Fruit fly (Drosophila melanogaster) whole organism, embryonic: ENCODE data around the gene PIG-U.

Source experiments
- CG1233 ChIP-seq: fragments of 200-800 bp; sonication (Bioruptor generic); optimal IDR thresholded peaks from 4 replicates; lab custom pipeline; 2018; ENCODE audit warnings: missing biosample characterization, mild to moderate bottlenecking, missing genetic modification characterization
- CG12744 ChIP-seq: fragments of 200-800 bp; sonication (Bioruptor generic); optimal IDR thresholded peaks from 2 replicates; lab custom pipeline; 2016; ENCODE audit warnings: missing biosample characterization, missing genetic modification characterization
- CG16813 ChIP-seq: fragments of 200-800 bp; sonication (Bioruptor generic); IDR thresholded peaks from 3 replicates; pipeline ENCODE4 v1.3.6; 2022; ENCODE audit warnings: missing biosample characterization, missing genetic modification characterization; ENCODE audit not compliant: partially characterized antibody
- CG16863 ChIP-seq: fragments of 200-800 bp; sonication (Bioruptor generic); optimal IDR thresholded peaks from 3 replicates; lab custom pipeline; 2016; ENCODE audit warnings: missing biosample characterization, missing genetic modification characterization
- Dip3 ChIP-seq: fragments of 200-800 bp; sonication (Bioruptor generic); optimal IDR thresholded peaks from 3 replicates; lab custom pipeline; 2016; ENCODE audit warnings: missing biosample characterization, missing genetic modification characterization
- Mes4 ChIP-seq: fragments of 200-800 bp; sonication (Bioruptor generic); optimal IDR thresholded peaks from 2 replicates; lab custom pipeline; 2016; ENCODE audit warnings: missing biosample characterization, missing genetic modification characterization
- Oli ChIP-seq: fragments of 200-800 bp; sonication (Bioruptor generic); optimal IDR thresholded peaks from 2 replicates; lab custom pipeline; 2018; ENCODE audit warnings: missing biosample characterization, mild to moderate bottlenecking, missing genetic modification characterization, moderate library complexity
- cwo ChIP-seq: fragments of 200-800 bp; sonication (Bioruptor generic); optimal IDR thresholded peaks from 3 replicates; lab custom pipeline; 2017; ENCODE audit warnings: missing biosample characterization, missing genetic modification characterization, mild to moderate bottlenecking, moderate library complexity, missing genetic modification reagents
- lov ChIP-seq, 2 experiments: fragments of 200-800 bp in 1 of 2; fragments of >200 bp in 1 of 2; sonication (Bioruptor generic) in 1 of 2; IDR thresholded peaks in 1 of 2; optimal IDR thresholded peaks in 1 of 2; 2 replicates in 1 of 2; 3 replicates in 1 of 2; pipeline versions ENCODE4 v1.3.6 to Lab custom; 2017 to 2022; ENCODE audit warnings: missing biosample characterization in 1 of 2, missing genetic modification characterization in 1 of 2
- nom ChIP-seq: fragments of 200-800 bp; sonication (Bioruptor generic); optimal IDR thresholded peaks from 2 replicates; lab custom pipeline; 2017; ENCODE audit warnings: missing biosample characterization, missing genetic modification characterization, mild to moderate bottlenecking, moderate library complexity, missing genetic modification reagents
- otp ChIP-seq: fragments of 200-800 bp; sonication (Bioruptor generic); IDR thresholded peaks from 3 replicates; pipeline ENCODE4, ENCODE4 v1.3.6; 2022; ENCODE audit warnings: missing biosample characterization, missing genetic modification characterization
- pita ChIP-seq: fragments of 200-800 bp; sonication (Bioruptor generic); optimal IDR thresholded peaks from 2 replicates; lab custom pipeline; 2017; ENCODE audit warnings: missing biosample characterization, mild to moderate bottlenecking, missing genetic modification characterization
- prd ChIP-seq, 3 experiments: fragments of >200 bp in 2 of 3; fragments of 200-800 bp in 1 of 3; sonication (Bioruptor generic) in 1 of 3; optimal IDR thresholded peaks in 2 of 3; IDR thresholded peaks in 1 of 3; 2 replicates in 2 of 3; 3 replicates in 1 of 3; pipeline versions ENCODE4 v1.3.6 to Lab custom; 2017 to 2022; ENCODE audit warnings: missing biosample characterization in 1 of 3, missing genetic modification characterization in 1 of 3

- TF ChIP-seq Mes4 (GFP tag; lab: Kevin White, UChicago) (no peak), prd (optimal IDR thresholded peaks at IDR 0.05; lab: Kevin White, UChicago) (no peak), prd (GFP tag; IDR thresholded peaks at IDR 0.05; lab: Robert Waterston, UW) (no peak), cwo (peak; percentile 67), lov (optimal IDR thresholded peaks at IDR 0.05; lab: Kevin White, UChicago) (no peak), lov (GFP tag; IDR thresholded peaks at IDR 0.05; lab: Robert Waterston, UW) (no peak), nom (GFP tag; lab: Kevin White, UChicago) (peak; percentile 65), pita (GFP tag; lab: Kevin White, UChicago) (no peak), CG16813 (GFP tag; lab: Robert Waterston, UW) (no peak), Dip3 (no peak), Oli (tag; lab: Kevin White, UChicago) (no peak), CG16863 (no peak), otp (peak; percentile 70; the same call in 2 of the 3 replicates), CG12744 (GFP tag; lab: Kevin White, UChicago) (no peak), CG1233 (GFP tag; lab: Kevin White, UChicago) (no peak)
Observed at dm6 chr2L:8528951-8529430, 14.1 kb downstream of the PIG-U start, which contains the start of gene CG17834.
